Fruit fly (Drosophila melanogaster): ENCODE measurements around the gene CG44044.

The CG44044 gene

DNA sequence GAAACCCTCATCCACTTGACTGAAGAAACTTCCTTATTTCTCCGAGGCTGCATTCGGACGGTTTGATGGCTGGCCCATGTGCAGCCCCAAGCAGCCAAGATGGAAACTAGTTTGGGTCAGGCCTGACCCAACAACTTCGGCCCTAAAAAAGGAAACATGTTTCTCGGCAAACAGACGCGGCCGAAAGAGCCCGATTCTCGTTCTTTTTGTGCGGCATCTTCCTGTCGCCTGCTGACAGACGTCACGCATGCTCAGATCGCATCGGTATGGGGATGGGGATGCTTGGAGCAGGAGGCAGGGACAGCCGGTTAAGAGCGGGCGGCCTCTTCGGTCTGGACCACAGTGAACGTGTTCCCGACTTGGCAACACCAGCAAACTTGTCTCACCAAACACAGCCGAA, 4.9 kb upstream of the CG44044 start:
- TF ChIP-seq kay (GFP tag; ENCODE audit: borderline replicate concordance) (no peak), cnc (optimal IDR thresholded peaks at IDR 0.05) (no peak), cic (GFP tag; optimal IDR thresholded peaks at IDR 0.05) (no peak), Clk (GFP tag; optimal IDR thresholded peaks at IDR 0.05) (no peak), bab1 (GFP tag; optimal IDR thresholded peaks at IDR 0.05) (no peak), CG7101 (tag; optimal IDR thresholded peaks at IDR 0.05) (no peak), Hr96 (GFP tag; optimal IDR thresholded peaks at IDR 0.05) (no peak), CG11617 (GFP tag; optimal IDR thresholded peaks at IDR 0.05) (no peak)

DNA sequence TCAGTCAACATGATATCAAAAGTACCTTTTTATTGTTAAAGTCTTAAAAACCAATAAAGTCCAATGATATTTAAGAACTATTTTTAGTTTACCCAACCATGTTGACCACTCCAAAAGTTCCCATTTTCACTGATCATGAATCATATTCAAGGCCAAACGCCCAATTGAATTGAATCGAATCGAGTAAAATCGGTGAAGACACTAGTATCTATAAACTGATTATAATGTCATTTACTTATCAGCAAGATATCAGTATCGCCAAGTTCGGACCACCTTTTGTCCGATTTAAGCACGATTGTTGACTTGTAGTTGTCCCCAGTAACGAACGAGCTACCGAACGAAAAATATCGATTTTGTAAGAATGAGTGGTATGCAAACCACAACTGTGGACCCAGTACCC, 1.5 kb downstream of the CG44044 start, which contains the start of gene CG6901:
TSS of gene CG6901 (plus strand) at position 323 of the 400 bp plus-strand sequence.
- TF ChIP-seq CG7101 (tag; optimal IDR thresholded peaks at IDR 0.05) (no peak), CG14711 (tag; optimal IDR thresholded peaks at IDR 0.05) (no peak), CG1620 (GFP tag; optimal IDR thresholded peaks at IDR 0.05) (no peak), CG33017 (tag; optimal IDR thresholded peaks at IDR 0.05) (no peak), kay (GFP tag; ENCODE audit: borderline replicate concordance) (no peak), Clk (GFP tag; optimal IDR thresholded peaks at IDR 0.05) (no peak)

DNA sequence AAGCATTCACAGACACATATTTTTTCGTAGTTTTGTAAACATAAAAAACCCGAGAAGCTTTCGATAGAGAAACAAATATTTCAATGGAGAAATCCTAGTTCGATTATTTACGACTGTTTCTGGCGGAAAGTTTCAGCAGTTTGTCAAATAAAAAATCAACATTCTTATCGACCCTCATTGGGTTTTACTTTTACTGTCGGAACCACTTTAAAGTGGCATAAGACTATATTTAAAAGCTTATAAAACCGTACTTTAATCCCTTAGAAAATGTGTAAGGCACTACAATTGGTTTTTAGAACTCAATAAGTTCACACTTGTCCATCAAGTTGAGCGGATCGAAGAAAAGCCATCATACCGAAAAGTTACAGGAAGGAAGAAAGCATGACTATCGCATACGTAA, 3.6 kb downstream of the CG44044 start, which contains the start of gene CG17929:
TSS of gene CG17929 (plus strand) at position 301 of the 400 bp plus-strand sequence.
- TF ChIP-seq CG7045 (GFP tag; optimal IDR thresholded peaks at IDR 0.05), result no peak
- peak; percentile 55 for TF ChIP-seq kay (GFP tag; ENCODE audit: borderline replicate concordance)
- no peak for TF ChIP-seq Clk (GFP tag; optimal IDR thresholded peaks at IDR 0.05)

DNA sequence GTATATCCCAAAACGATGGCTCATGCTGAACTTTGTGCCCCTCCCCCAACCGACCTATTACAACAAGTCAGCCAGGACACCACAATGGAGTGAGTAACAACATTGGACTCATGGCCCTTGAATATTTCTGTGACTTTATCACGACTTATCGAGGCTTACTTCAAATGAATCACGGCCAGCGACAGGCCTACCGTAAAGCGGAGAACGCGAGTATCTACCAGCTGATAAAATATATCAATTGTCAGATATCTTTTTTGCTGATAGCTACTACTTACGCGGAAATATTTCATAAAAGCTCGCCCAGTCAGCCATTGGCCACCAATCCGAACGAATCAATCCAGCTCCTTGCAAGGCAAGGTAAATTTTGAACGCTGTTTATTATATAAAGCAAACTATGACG, 5.9 kb downstream of the CG44044 start, which contains the start of gene CG17930:
TSS of gene CG17930 (plus strand) at position 301 of the 400 bp plus-strand sequence.
- TF ChIP-seq CG5204 (GFP tag; optimal IDR thresholded peaks at IDR 0.05), result no peak
- TF ChIP-seq CG7045 (GFP tag; optimal IDR thresholded peaks at IDR 0.05), result no peak
- no peak for TF ChIP-seq CG14711 (tag; optimal IDR thresholded peaks at IDR 0.05)
- TF ChIP-seq tj (GFP tag; optimal IDR thresholded peaks at IDR 0.05), result no peak
- TF ChIP-seq CG33017 (tag; optimal IDR thresholded peaks at IDR 0.05), result no peak
- TF ChIP-seq CG12768 (GFP tag; optimal IDR thresholded peaks at IDR 0.05), result no peak
- TF ChIP-seq cic (GFP tag; optimal IDR thresholded peaks at IDR 0.05), result no peak
- TF ChIP-seq kay (GFP tag; ENCODE audit: borderline replicate concordance), result no peak

DNA sequence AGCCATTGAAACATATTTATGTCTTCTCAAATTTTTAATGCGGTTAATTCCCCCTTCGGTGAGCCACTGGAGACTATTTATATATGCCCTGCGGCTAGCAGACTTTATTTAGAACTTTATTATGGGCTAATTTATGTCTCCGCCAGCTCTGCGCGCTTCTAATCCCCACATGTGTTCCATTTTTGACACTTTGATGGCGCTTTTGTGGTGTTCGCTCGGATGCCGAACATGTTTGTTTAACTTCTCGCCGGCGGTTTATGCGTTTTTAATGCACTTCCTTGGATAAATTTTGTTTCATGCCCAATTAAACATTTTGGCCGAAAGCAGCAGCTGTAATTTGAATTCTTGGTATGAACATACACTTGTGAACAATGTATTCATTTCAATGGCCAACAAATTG, 8.2 kb downstream of the CG44044 start:
- TF ChIP-seq Crg-1 (GFP tag; optimal IDR thresholded peaks at IDR 0.05) (no peak), pad (GFP tag; optimal IDR thresholded peaks at IDR 0.05) (no peak), CG7101 (tag; optimal IDR thresholded peaks at IDR 0.05) (no peak), CG12768 (GFP tag; optimal IDR thresholded peaks at IDR 0.05) (no peak), Hr96 (GFP tag; optimal IDR thresholded peaks at IDR 0.05) (no peak), ovo (GFP tag; optimal IDR thresholded peaks at IDR 0.05) (no peak), Mnt (GFP tag; optimal IDR thresholded peaks at IDR 0.05) (no peak), cnc (optimal IDR thresholded peaks at IDR 0.05) (no peak), CG11617 (GFP tag; optimal IDR thresholded peaks at IDR 0.05) (no peak), tj (GFP tag; optimal IDR thresholded peaks at IDR 0.05) (no peak), CG33017 (tag; optimal IDR thresholded peaks at IDR 0.05) (no peak), CG14711 (tag; optimal IDR thresholded peaks at IDR 0.05) (no peak), kay (GFP tag; ENCODE audit: borderline replicate concordance) (no peak)

DNA sequence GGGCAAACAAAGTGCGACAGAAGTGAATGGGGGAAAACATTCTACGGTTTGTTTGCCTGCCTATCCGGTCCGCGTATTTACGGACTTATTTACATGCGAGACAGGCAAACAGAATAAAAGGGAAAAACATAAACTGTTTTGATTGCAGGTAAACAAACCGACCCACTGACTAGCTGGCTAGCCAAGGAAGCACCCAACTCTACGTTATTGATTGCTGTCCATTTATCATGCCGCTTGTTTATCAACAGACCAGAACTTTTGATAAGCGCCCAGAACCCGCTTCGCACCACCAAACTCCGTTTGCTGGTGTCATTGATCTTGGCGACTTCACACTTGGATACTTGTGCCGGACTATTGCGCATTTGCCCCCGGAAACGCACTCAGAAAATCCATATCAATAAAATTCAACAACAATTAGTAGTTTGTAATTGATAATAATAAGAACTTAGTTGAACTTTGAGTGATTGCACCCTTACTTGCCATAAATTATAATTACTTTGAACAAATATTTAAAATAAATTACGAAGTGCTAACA, 10.2 kb downstream of the CG44044 start:
- no peak for TF ChIP-seq CG14711 (tag; optimal IDR thresholded peaks at IDR 0.05)
- no peak for TF ChIP-seq CG7101 (tag; optimal IDR thresholded peaks at IDR 0.05)
- peak; percentile 7 for TF ChIP-seq toe (GFP tag; optimal IDR thresholded peaks at IDR 0.05)
- no peak for TF ChIP-seq Clk (GFP tag; optimal IDR thresholded peaks at IDR 0.05)
- TF ChIP-seq CG1620 (GFP tag; optimal IDR thresholded peaks at IDR 0.05), result no peak
- TF ChIP-seq kay (GFP tag; ENCODE audit: borderline replicate concordance), result peak; percentile 89
- no peak for TF ChIP-seq pad (GFP tag; optimal IDR thresholded peaks at IDR 0.05)
- TF ChIP-seq CG7045 (GFP tag; optimal IDR thresholded peaks at IDR 0.05), result peak; percentile 26
- no peak for TF ChIP-seq Hr96 (GFP tag; optimal IDR thresholded peaks at IDR 0.05)
- peak; percentile 55 for TF ChIP-seq ovo (GFP tag; optimal IDR thresholded peaks at IDR 0.05)
- no peak for TF ChIP-seq cnc (optimal IDR thresholded peaks at IDR 0.05)
- TF ChIP-seq Crg-1 (GFP tag; optimal IDR thresholded peaks at IDR 0.05), result peak; percentile 12
- no peak for TF ChIP-seq CG5204 (GFP tag; optimal IDR thresholded peaks at IDR 0.05)
- TF ChIP-seq CG11617 (GFP tag; optimal IDR thresholded peaks at IDR 0.05), result no peak
- TF ChIP-seq CG12768 (GFP tag; optimal IDR thresholded peaks at IDR 0.05), result no peak
- TF ChIP-seq cic (GFP tag; optimal IDR thresholded peaks at IDR 0.05), result peak; percentile 48

DNA sequence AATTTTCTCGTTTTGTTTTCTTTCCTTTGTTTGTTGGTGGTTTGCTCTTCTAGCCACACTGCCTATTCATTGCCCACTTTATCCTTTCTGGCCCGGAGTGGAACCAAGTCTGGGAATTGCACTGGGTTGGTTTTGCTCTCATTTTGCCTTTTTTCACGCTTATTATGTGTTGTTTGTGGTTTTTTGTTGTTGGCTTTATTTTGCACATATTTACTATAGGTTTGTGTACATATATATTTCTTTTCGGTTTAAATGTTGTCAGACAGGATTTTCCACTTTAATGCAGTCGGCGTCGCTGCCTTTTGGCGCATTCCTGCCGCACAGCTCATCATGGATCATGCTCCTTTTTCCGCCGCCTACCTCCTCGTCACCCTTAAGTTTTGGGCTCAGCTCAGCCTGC, 12.7 kb downstream of the CG44044 start:
- TF ChIP-seq CG1620 (GFP tag; optimal IDR thresholded peaks at IDR 0.05), result no peak
- TF ChIP-seq cic (GFP tag; optimal IDR thresholded peaks at IDR 0.05), result no peak
- TF ChIP-seq bab1 (GFP tag; optimal IDR thresholded peaks at IDR 0.05), result no peak
- TF ChIP-seq CG7045 (GFP tag; optimal IDR thresholded peaks at IDR 0.05), result no peak
- TF ChIP-seq CG11617 (GFP tag; optimal IDR thresholded peaks at IDR 0.05), result no peak
- TF ChIP-seq Clk (GFP tag; optimal IDR thresholded peaks at IDR 0.05), result no peak
- no peak for TF ChIP-seq CG33017 (tag; optimal IDR thresholded peaks at IDR 0.05)
- TF ChIP-seq cnc (optimal IDR thresholded peaks at IDR 0.05), result no peak
- TF ChIP-seq Crg-1 (GFP tag; optimal IDR thresholded peaks at IDR 0.05), result no peak
- TF ChIP-seq kay (GFP tag; ENCODE audit: borderline replicate concordance), result no peak
- TF ChIP-seq pad (GFP tag; optimal IDR thresholded peaks at IDR 0.05), result no peak
- TF ChIP-seq Hr96 (GFP tag; optimal IDR thresholded peaks at IDR 0.05), result no peak
- no peak for TF ChIP-seq Mnt (GFP tag; optimal IDR thresholded peaks at IDR 0.05)
- no peak for TF ChIP-seq toe (GFP tag; optimal IDR thresholded peaks at IDR 0.05)
- TF ChIP-seq ovo (GFP tag; optimal IDR thresholded peaks at IDR 0.05), result no peak
